Worm (Caenorhabditis elegans): Measurements from ENCODE around the gene F54F12.2.

Gene F54F12.2

ce11 chrIII:13070548-13071050 is 30.8 kb downstream of the F54F12.2 start, which contains the start of gene Y39E4B.6 (continued):
- TF ChIP-seq zfp-3 (GFP tag; conservative IDR thresholded peaks at IDR 0.05) (peak; percentile 87), arid-1 (GFP tag; conservative IDR thresholded peaks at IDR 0.05) (peak; percentile 71; the same call in 1 of the 2 replicates), nhr-111 (GFP tag; optimal IDR thresholded peaks at IDR 0.05) (no peak), ceh-32 (tag; optimal IDR thresholded peaks at IDR 0.05; ENCODE audit: poor library complexity) (no peak), ceh-20 (GFP tag; IDR thresholded peaks at IDR 0.05) (peak; percentile 97), tra-1 (GFP tag; IDR thresholded peaks at IDR 0.05) (peak; percentile 95), lin-38 (GFP tag; IDR thresholded peaks at IDR 0.05) (peak; percentile 81), hlh-11 (tag; optimal IDR thresholded peaks at IDR 0.05) (peak; percentile 98), ctbp-1 (GFP tag; IDR thresholded peaks at IDR 0.05) (peak; percentile 98), ceh-28 (tag; optimal IDR thresholded peaks at IDR 0.05) (no peak), nhr-76 (tag; optimal IDR thresholded peaks at IDR 0.05) (peak; percentile 26), F44E2.7 (GFP tag; IDR thresholded peaks at IDR 0.05) (no peak), lin-13 (GFP tag; optimal IDR thresholded peaks at IDR 0.05) (peak; percentile 92), R02D3.7 (tag; optimal IDR thresholded peaks at IDR 0.05) (no peak), T26A8.4 (GFP tag; IDR thresholded peaks at IDR 0.05) (peak; percentile 89)

ce11 chrIII:13071432-13072259 is 31.8 kb downstream of the F54F12.2 start:
- no peak for TF ChIP-seq lin-1 (GFP tag; IDR thresholded peaks at IDR 0.05)
- 0 out of 2 replicates have a peak, but pooled peaks have one; percentile 55 for TF ChIP-seq dmd-9 (GFP tag; IDR thresholded peaks at IDR 0.05)
- peak; percentile 27; the same call in 1 of the 2 replicates for TF ChIP-seq D1046.2 (GFP tag; IDR thresholded peaks at IDR 0.05)
- TF ChIP-seq ceh-28 (tag; optimal IDR thresholded peaks at IDR 0.05), result no peak
- no peak for TF ChIP-seq lin-15B (tag; optimal IDR thresholded peaks at IDR 0.05)
- peak; percentile 3 for TF ChIP-seq hlh-11 (tag; optimal IDR thresholded peaks at IDR 0.05)
- no peak for TF ChIP-seq sdz-12 (GFP tag; optimal IDR thresholded peaks at IDR 0.05)
- TF ChIP-seq set-16 (GFP tag; IDR thresholded peaks at IDR 0.05), result peak; percentile 82
- no peak for TF ChIP-seq nhr-111 (GFP tag; optimal IDR thresholded peaks at IDR 0.05)
- TF ChIP-seq dpl-1 (GFP tag; optimal IDR thresholded peaks at IDR 0.05), result no peak
- TF ChIP-seq dve-1 (tag; optimal IDR thresholded peaks at IDR 0.05; ENCODE audit: insufficient read depth), result peak; percentile 11
- peak; percentile 37; the same call in 1 of the 2 replicates for TF ChIP-seq pha-4 (GFP tag; IDR thresholded peaks at IDR 0.05)
- TF ChIP-seq pha-4 (tag; optimal IDR thresholded peaks at IDR 0.05), result no peak
- no peak for TF ChIP-seq lin-29 (GFP tag; IDR thresholded peaks at IDR 0.05)
- TF ChIP-seq zip-2 (tag; optimal IDR thresholded peaks at IDR 0.05), result no peak
- TF ChIP-seq madf-9 (GFP tag; conservative IDR thresholded peaks at IDR 0.05), result no peak
- TF ChIP-seq ceh-82 (tag; optimal IDR thresholded peaks at IDR 0.05), result no peak
- no peak for TF ChIP-seq ces-1 (GFP tag; optimal IDR thresholded peaks at IDR 0.05)
- TF ChIP-seq nhr-77 (tag; optimal IDR thresholded peaks at IDR 0.05), result no peak
- TF ChIP-seq aha-1 (tag), result peak; percentile 79
- no peak for TF ChIP-seq attf-4 (tag; optimal IDR thresholded peaks at IDR 0.05)
- peak in 1 of 2 experiments; percentile 40 for TF ChIP-seq lsy-2 (tag; optimal IDR thresholded peaks at IDR 0.05)
- no peak for TF ChIP-seq dmd-6 (GFP tag; IDR thresholded peaks at IDR 0.05)
- peak; percentile 26 for TF ChIP-seq spr-3 (GFP tag; optimal IDR thresholded peaks at IDR 0.05)
- peak; percentile 49 for TF ChIP-seq T26A8.4 (GFP tag; IDR thresholded peaks at IDR 0.05)
- no peak for TF ChIP-seq nhr-42 (GFP tag; IDR thresholded peaks at IDR 0.05)
- TF ChIP-seq dmd-8 (GFP tag; IDR thresholded peaks at IDR 0.05), result no peak
- TF ChIP-seq tra-1 (GFP tag; IDR thresholded peaks at IDR 0.05), result no peak
- TF ChIP-seq arid-1 (GFP tag; conservative IDR thresholded peaks at IDR 0.05), result no peak
- no peak for TF ChIP-seq madf-5 (GFP tag; IDR thresholded peaks at IDR 0.05)
- TF ChIP-seq nhr-41 (GFP tag; IDR thresholded peaks at IDR 0.05), result no peak
- no peak for TF ChIP-seq unc-62 (GFP tag; optimal IDR thresholded peaks at IDR 0.05 in 1 of 2)
- TF ChIP-seq unc-62 (tag; optimal IDR thresholded peaks at IDR 0.05), result no peak
- TF ChIP-seq rbr-2 (tag; optimal IDR thresholded peaks at IDR 0.05), result peak; percentile 29
- TF ChIP-seq F49E8.2 (tag; optimal IDR thresholded peaks at IDR 0.05; ENCODE audit: borderline replicate concordance), result no peak
- TF ChIP-seq nhr-10 (tag; optimal IDR thresholded peaks at IDR 0.05), result no peak
- TF ChIP-seq nhr-25 (tag; optimal IDR thresholded peaks at IDR 0.05; ENCODE audit: borderline replicate concordance, insufficient read depth), result no peak
- TF ChIP-seq lin-38 (GFP tag; IDR thresholded peaks at IDR 0.05), result no peak
- no peak for TF ChIP-seq zfp-2 (tag; optimal IDR thresholded peaks at IDR 0.05)
